Worm (Caenorhabditis elegans): Measurements from ENCODE around the gene C43H6.4.

C43H6.4 gene

DNA sequence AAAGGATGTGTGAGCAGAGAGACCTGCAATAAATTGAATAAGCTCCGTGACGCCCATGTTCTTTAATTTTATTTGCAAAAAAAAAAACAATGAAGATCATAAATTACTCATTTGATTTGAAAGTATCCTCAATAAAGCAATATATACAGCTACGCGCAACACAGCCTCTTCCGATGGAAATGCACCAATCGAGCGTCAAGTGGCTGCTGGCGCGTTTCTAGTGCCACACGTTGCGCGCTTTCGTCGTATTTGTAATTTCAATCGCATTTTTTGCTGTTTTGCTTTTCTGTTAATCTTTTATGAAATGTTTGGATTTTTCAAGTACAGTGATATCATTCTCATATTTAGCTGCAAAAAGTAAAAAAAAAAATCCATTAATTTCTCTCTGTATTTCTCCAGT lies 21.6 kb upstream of the C43H6.4 start:
- TF ChIP-seq ceh-82 (tag; optimal IDR thresholded peaks at IDR 0.05) = no peak
- TF ChIP-seq hmg-11 (tag; optimal IDR thresholded peaks at IDR 0.05) = peak; percentile 44
- peak; percentile 51 for TF ChIP-seq snpc-4 (tag; optimal IDR thresholded peaks at IDR 0.05)
- no peak for TF ChIP-seq nhr-67 (tag; optimal IDR thresholded peaks at IDR 0.05)
- peak; percentile 12 for TF ChIP-seq ama-1 (optimal IDR thresholded peaks at IDR 0.05)
- TF ChIP-seq jun-1 (tag; optimal IDR thresholded peaks at IDR 0.05) = peak; percentile 6
- TF ChIP-seq nhr-23 (tag; optimal IDR thresholded peaks at IDR 0.05) = peak; percentile 81
- peak; percentile 50 for TF ChIP-seq nfya-1 (tag; optimal IDR thresholded peaks at IDR 0.05; ENCODE audit: insufficient read depth)
- TF ChIP-seq nhr-43 (tag; optimal IDR thresholded peaks at IDR 0.05; ENCODE audit: poor library complexity, severe bottlenecking) = peak; percentile 11
- TF ChIP-seq fkh-10 (GFP tag; optimal IDR thresholded peaks at IDR 0.05) = no peak
- TF ChIP-seq skn-1 (tag; optimal IDR thresholded peaks at IDR 0.05) = peak; percentile 19
- no peak for TF ChIP-seq unc-39 (tag; optimal IDR thresholded peaks at IDR 0.05)
- TF ChIP-seq ceh-28 (tag; optimal IDR thresholded peaks at IDR 0.05) = peak; percentile 21
- peak; percentile 24 for TF ChIP-seq nhr-25 (tag; optimal IDR thresholded peaks at IDR 0.05)
- TF ChIP-seq elt-2 (tag; optimal IDR thresholded peaks at IDR 0.05) = peak; percentile 38
- TF ChIP-seq lin-15B (tag; optimal IDR thresholded peaks at IDR 0.05) = peak; percentile 17
- no peak for TF ChIP-seq mml-1 (tag; optimal IDR thresholded peaks at IDR 0.05)
- peak; percentile 16 for TF ChIP-seq egl-5 (tag; optimal IDR thresholded peaks at IDR 0.05)
- no peak for TF ChIP-seq eor-1 (tag; optimal IDR thresholded peaks at IDR 0.05)
- TF ChIP-seq lin-39 (tag; optimal IDR thresholded peaks at IDR 0.05) = peak; percentile 38
- no peak for TF ChIP-seq ztf-4 (tag; optimal IDR thresholded peaks at IDR 0.05)
- TF ChIP-seq nhr-12 (tag; optimal IDR thresholded peaks at IDR 0.05) = no peak

ce11 chrX:2385453-2385852 lies 18.4 kb upstream of the C43H6.4 start, which contains the start of gene F47G3.1:
TSS of gene F47G3.1 (plus strand) at chrX:2385753.
- no peak for TF ChIP-seq R02D3.7 (tag; optimal IDR thresholded peaks at IDR 0.05)
- TF ChIP-seq nhr-77 (tag; optimal IDR thresholded peaks at IDR 0.05) = no peak
- no peak for TF ChIP-seq ceh-82 (tag; optimal IDR thresholded peaks at IDR 0.05)

DNA sequence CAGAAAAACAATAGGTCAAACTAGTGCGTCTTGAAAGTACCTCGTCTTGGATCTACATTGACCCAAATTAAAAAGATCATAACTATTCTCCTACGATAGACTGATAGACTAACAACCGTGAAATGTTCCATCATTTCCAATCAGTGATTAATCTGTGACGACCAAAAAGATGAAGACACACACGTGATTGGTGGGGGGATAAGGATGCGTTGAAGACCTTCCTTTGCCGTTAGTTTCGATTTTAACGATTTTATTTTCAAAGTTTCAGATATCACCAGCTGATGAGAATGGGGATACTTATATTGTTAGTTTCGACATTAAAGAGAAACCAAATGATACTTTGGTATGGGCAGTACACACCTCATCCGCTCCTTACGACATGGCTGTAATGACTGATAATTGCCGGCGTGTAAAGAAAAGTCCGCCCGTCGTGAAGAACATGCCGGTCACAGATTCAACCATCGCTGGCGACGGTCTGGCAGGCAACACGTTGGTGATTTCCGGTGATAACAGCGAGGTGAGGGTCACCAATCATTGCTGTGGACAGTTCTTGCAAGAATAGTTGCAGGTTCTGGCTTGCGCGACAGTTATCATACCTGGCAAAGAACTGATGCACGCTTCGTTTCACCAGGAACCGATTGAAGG lies 16.8 kb upstream of the C43H6.4 start:
- TF ChIP-seq elt-3 (tag; optimal IDR thresholded peaks at IDR 0.05) = no peak
- peak; percentile 43 for TF ChIP-seq nhr-23 (tag; optimal IDR thresholded peaks at IDR 0.05)
- TF ChIP-seq jun-1 (tag; optimal IDR thresholded peaks at IDR 0.05) = no peak
- TF ChIP-seq egl-27 (tag; optimal IDR thresholded peaks at IDR 0.05) = no peak
- no peak for TF ChIP-seq lin-15B (tag; optimal IDR thresholded peaks at IDR 0.05)
- no peak for TF ChIP-seq mdl-1 (tag; optimal IDR thresholded peaks at IDR 0.05)
- TF ChIP-seq eor-1 (tag; optimal IDR thresholded peaks at IDR 0.05) = no peak
- no peak for TF ChIP-seq skn-1 (tag; optimal IDR thresholded peaks at IDR 0.05)
- no peak for TF ChIP-seq R02D3.7 (tag; optimal IDR thresholded peaks at IDR 0.05)
- TF ChIP-seq nhr-237 (tag; optimal IDR thresholded peaks at IDR 0.05) = no peak
- TF ChIP-seq tbx-2 (tag; optimal IDR thresholded peaks at IDR 0.05) = no peak
- TF ChIP-seq nhr-12 (tag; optimal IDR thresholded peaks at IDR 0.05) = no peak
- no peak for TF ChIP-seq aly-2 (tag; optimal IDR thresholded peaks at IDR 0.05)
- peak; percentile 35 for TF ChIP-seq nhr-43 (tag; optimal IDR thresholded peaks at IDR 0.05; ENCODE audit: poor library complexity, severe bottlenecking)
- TF ChIP-seq nhr-67 (tag; optimal IDR thresholded peaks at IDR 0.05) = no peak

DNA sequence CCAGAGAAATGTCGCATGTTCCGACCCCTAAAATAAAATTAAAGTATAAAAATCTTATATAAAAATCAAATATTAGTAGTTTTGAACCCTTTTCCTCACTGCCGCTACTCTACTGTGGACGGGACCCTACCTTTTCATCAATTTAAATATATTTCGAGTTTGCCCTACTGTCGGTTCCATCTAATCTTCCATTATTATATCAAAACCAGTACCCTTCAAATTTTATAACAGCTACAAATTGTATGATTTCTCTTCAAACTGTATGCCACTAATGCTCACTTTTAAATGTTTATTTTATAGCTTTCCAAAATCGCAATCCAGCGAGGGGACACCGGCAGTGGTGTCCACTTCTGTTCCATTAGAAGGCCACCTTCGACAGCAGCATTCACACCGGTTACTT lies 8.8 kb upstream of the C43H6.4 start, which contains the start of gene C43H6.6:
Gene C43H6.6, plus strand, starts transcription at position 301 of the 400 bp plus-strand sequence.
- TF ChIP-seq ceh-82 (tag; optimal IDR thresholded peaks at IDR 0.05) (no peak), nhr-237 (tag; optimal IDR thresholded peaks at IDR 0.05) (no peak), nfya-1 (tag; optimal IDR thresholded peaks at IDR 0.05; ENCODE audit: insufficient read depth) (no peak), nhr-67 (tag; optimal IDR thresholded peaks at IDR 0.05) (no peak), ceh-28 (tag; optimal IDR thresholded peaks at IDR 0.05) (no peak), fos-1 (tag; optimal IDR thresholded peaks at IDR 0.05) (no peak), pha-4 (tag; optimal IDR thresholded peaks at IDR 0.05) (no peak), sea-2 (GFP tag; optimal IDR thresholded peaks at IDR 0.05) (no peak), ZK546.5 (tag; optimal IDR thresholded peaks at IDR 0.05) (no peak), ceh-16 (tag; optimal IDR thresholded peaks at IDR 0.05) (no peak), nhr-25 (tag; optimal IDR thresholded peaks at IDR 0.05) (no peak), fkh-2 (tag; optimal IDR thresholded peaks at IDR 0.05) (no peak), ztf-11 (tag; optimal IDR thresholded peaks at IDR 0.05) (no peak), mdl-1 (tag; optimal IDR thresholded peaks at IDR 0.05) (no peak), hmg-11 (tag; optimal IDR thresholded peaks at IDR 0.05) (no peak), nhr-12 (tag; optimal IDR thresholded peaks at IDR 0.05) (no peak), lin-39 (tag; optimal IDR thresholded peaks at IDR 0.05) (no peak)

Measured in whole organism, L3 larva.